Fruit fly (Drosophila melanogaster) Kc167 (cell line): ENCODE results near the gene CG33969.

ENCODE experiments used
- h ChIP-seq: fragments of >200 bp; optimal IDR thresholded peaks from 3 replicates; lab custom pipeline; 2018; ENCODE audit warnings: missing external identifiers
- psq ChIP-seq: fragments of >200 bp; optimal IDR thresholded peaks from 2 replicates; lab custom pipeline; 2017; ENCODE audit warnings: missing external identifiers

DNA sequence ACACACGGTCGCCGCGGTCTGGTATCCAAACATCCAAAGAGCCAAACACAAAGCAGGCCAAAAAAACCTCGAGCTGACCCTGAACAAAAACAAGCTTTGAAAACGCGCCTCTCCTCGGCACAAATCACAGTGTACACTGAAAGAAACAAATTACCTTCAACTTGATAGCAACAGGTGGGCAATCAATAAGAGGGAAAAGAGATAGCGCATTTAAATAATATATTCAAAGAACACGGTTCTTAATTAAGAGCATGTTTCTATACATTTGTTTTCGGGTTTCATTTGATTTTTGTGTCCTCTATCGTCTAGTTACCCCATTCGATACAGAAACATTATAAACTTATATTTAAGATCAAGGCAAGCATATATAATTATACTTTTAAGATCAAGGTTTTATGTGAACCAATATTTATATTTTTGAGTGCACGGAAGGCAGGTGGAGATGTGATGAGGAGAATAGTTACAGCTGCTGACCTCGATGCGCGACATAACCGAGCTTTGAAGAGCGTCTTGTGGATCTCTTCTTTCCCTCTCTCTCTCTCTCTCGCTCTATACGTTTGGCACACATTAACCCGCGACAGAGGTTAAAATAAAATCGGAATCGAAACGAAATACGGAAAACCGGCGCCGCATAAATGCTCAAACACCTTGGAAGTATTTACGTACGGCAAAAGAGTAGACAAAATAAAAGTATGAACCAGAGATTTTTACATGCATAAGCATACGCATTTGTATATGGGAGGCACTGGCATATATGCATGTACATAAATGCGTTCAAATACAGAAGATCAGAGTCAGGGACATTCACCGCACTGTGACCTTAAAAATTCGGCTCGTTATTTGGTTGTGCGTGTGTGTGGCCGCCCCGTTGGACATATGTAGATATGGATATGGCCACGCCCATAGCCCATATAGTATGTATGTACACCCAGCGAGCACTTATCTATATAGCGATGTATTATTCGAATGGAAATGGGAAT is 5.2 kb upstream of the CG33969 start:
- TF ChIP-seq h (no peak), psq (lab: Kevin White, UChicago) (no peak)
